Worm (Caenorhabditis elegans): ENCODE results near the gene srh-271.

- TF ChIP-seq nhr-237 (tag; optimal IDR thresholded peaks at IDR 0.05) (no peak), snpc-4 (tag; optimal IDR thresholded peaks at IDR 0.05) (no peak), lsy-2 (tag; optimal IDR thresholded peaks at IDR 0.05) (no peak), cnd-1 (tag; optimal IDR thresholded peaks at IDR 0.05) (no peak), nhr-28 (tag; optimal IDR thresholded peaks at IDR 0.05) (no peak), unc-39 (tag; optimal IDR thresholded peaks at IDR 0.05) (no peak), ceh-39 (tag; optimal IDR thresholded peaks at IDR 0.05) (no peak), ces-1 (GFP tag; optimal IDR thresholded peaks at IDR 0.05) (no peak), elt-3 (tag; optimal IDR thresholded peaks at IDR 0.05) (no peak)
Observed at ce11 chrV:2623765-2624164, 2.0 kb upstream of the srh-271 start.

Data from whole organism, mixed stage, embryonic.